Fruit fly (Drosophila melanogaster) whole organism: ENCODE results near the gene CG13137.

Experiments
- Dll ChIP-seq: fragments of >200 bp; optimal IDR thresholded peaks from 2 replicates; lab custom pipeline; 2017
- EcR ChIP-seq, 2 experiments: fragments of >200 bp; optimal IDR thresholded peaks; 2 replicates each; lab custom pipeline; 2017; ENCODE audit warnings: missing biosample characterization in 2 of 2, missing genetic modification characterization in 2 of 2, missing genetic modification reagents in 2 of 2

dm6 chr2L:10172402-10172801 lies at the start of gene CG13137:
- no peak for TF ChIP-seq Dll (lab: Kevin White, UChicago)
- TF ChIP-seq EcR (GFP tag; optimal IDR thresholded peaks at IDR 0.05; lab: Kevin White, UChicago): no peak
